Worm (Caenorhabditis elegans): ENCODE data around the gene ccd-5.

ccd-5 gene

ce11 chrX:2536246-2536772 lies 36.1 kb downstream of the ccd-5 start (continued):
- TF ChIP-seq hrde-1 (tag; optimal IDR thresholded peaks at IDR 0.05; ENCODE audit: borderline replicate concordance) (no peak), athp-1 (tag; optimal IDR thresholded peaks at IDR 0.05) (no peak), egrh-3 (GFP tag; IDR thresholded peaks at IDR 0.05) (peak; percentile 71), mcd-1 (GFP tag; IDR thresholded peaks at IDR 0.05) (0 out of 2 replicates have a peak, but pooled peaks have one; percentile 36), ztf-3 (GFP tag; optimal IDR thresholded peaks at IDR 0.05) (no peak), akir-1 (GFP tag; optimal IDR thresholded peaks at IDR 0.05) (no peak), rec-8 (tag; optimal IDR thresholded peaks at IDR 0.05) (no peak), dox-1 (GFP tag; IDR thresholded peaks at IDR 0.05) (0 out of 2 replicates have a peak, but pooled peaks have one; percentile 67), lin-35 (GFP tag; optimal IDR thresholded peaks at IDR 0.05) (peak in 1 of 3 experiments; percentile 3), zfh-2 (GFP tag; conservative IDR thresholded peaks at IDR 0.05) (peak; percentile 95), nhr-120 (GFP tag; IDR thresholded peaks at IDR 0.05) (no peak), snpc-1.1 (tag; optimal IDR thresholded peaks at IDR 0.05; ENCODE audit: insufficient read depth) (no peak), nhr-80 (tag; optimal IDR thresholded peaks at IDR 0.05) (no peak), hmg-20 (GFP tag; IDR thresholded peaks at IDR 0.05) (no peak), ccch-3 (GFP tag; optimal IDR thresholded peaks at IDR 0.05) (no peak), F52B5.7 (tag; optimal IDR thresholded peaks at IDR 0.05) (no peak), tbx-9 (tag; optimal IDR thresholded peaks at IDR 0.05; ENCODE audit: borderline replicate concordance) (no peak), F22D6.2 (tag; optimal IDR thresholded peaks at IDR 0.05) (no peak), ceh-100 (GFP tag; IDR thresholded peaks at IDR 0.05) (no peak), ztf-25 (GFP tag; IDR thresholded peaks at IDR 0.05) (no peak), nhr-179 (tag; optimal IDR thresholded peaks at IDR 0.05) (no peak), him-1 (tag; optimal IDR thresholded peaks at IDR 0.05) (no peak), xnd-1 (tag; optimal IDR thresholded peaks at IDR 0.05) (no peak), Y67H2A.10 (GFP tag; conservative IDR thresholded peaks at IDR 0.05) (no peak), snpc-4 (GFP tag; optimal IDR thresholded peaks at IDR 0.05) (no peak), snpc-4 (tag; optimal IDR thresholded peaks at IDR 0.05) (peak in 2 of 4 experiments; percentile 4 to 15), F37B4.10 (GFP tag; IDR thresholded peaks at IDR 0.05) (no peak), ama-1 (optimal IDR thresholded peaks at IDR 0.05) (no peak), ama-1 (GFP tag; optimal IDR thresholded peaks at IDR 0.05) (no peak), hlh-12 (tag; optimal IDR thresholded peaks at IDR 0.05) (no peak), madf-3 (GFP tag; IDR thresholded peaks at IDR 0.05) (0 out of 2 replicates have a peak, but pooled peaks have one; percentile 54), C06A6.2 (GFP tag; conservative IDR thresholded peaks at IDR 0.05) (no peak), snpc-3.4 (tag; optimal IDR thresholded peaks at IDR 0.05) (no peak), gei-17 (GFP tag; optimal IDR thresholded peaks at IDR 0.05) (peak; percentile 8), F49E8.2 (tag; optimal IDR thresholded peaks at IDR 0.05; ENCODE audit: insufficient read depth) (no peak), egl-44 (GFP tag; IDR thresholded peaks at IDR 0.05) (no peak), Y79H2A.3 (GFP tag; conservative IDR thresholded peaks at IDR 0.05) (no peak), F39B2.1 (GFP tag; IDR thresholded peaks at IDR 0.05) (no peak), ztf-22 (GFP tag; optimal IDR thresholded peaks at IDR 0.05) (no peak), F33H1.4 (GFP tag; IDR thresholded peaks at IDR 0.05) (no peak), nfya-1 (tag; optimal IDR thresholded peaks at IDR 0.05; ENCODE audit: borderline replicate concordance, insufficient read depth) (no peak), C17E4.6 (GFP tag; IDR thresholded peaks at IDR 0.05) (no peak), pha-4 (tag; optimal IDR thresholded peaks at IDR 0.05) (no peak)
